Worm (Caenorhabditis elegans) whole organism, young adult: ENCODE measurements around the gene egrh-1.

Experiments
- B0261.1 ChIP-seq: sonication (generic microtip); optimal IDR thresholded peaks from 2 replicates; lab custom pipeline; 2016; ENCODE audit warnings: mild to moderate bottlenecking, missing genetic modification characterization, moderate library complexity, missing compliant biosample characterization
- F33H1.4 ChIP-seq: fragments of 200-800 bp; sonication (Bioruptor generic); IDR thresholded peaks from 2 replicates; pipeline ENCODE4 v1.3.6; 2022; ENCODE audit warnings: missing genetic modification reagents, missing genetic modification characterization, missing compliant biosample characterization
- F37B4.10 ChIP-seq: fragments of 200-800 bp; sonication (Bioruptor generic); IDR thresholded peaks from 2 replicates; pipeline ENCODE4 v1.3.6; 2022; ENCODE audit warnings: missing genetic modification characterization, missing compliant biosample characterization
- K12H6.12 ChIP-seq: fragments of 200-800 bp; sonication (Bioruptor generic); optimal IDR thresholded peaks from 2 replicates; lab custom pipeline; 2018; ENCODE audit warnings: mild to moderate bottlenecking, missing genetic modification characterization, missing compliant biosample characterization
- T07F8.4 ChIP-seq: sonication (generic microtip); optimal IDR thresholded peaks from 2 replicates; lab custom pipeline; 2016; ENCODE audit warnings: mild to moderate bottlenecking, missing genetic modification characterization, moderate library complexity, missing compliant biosample characterization
- Y56A3A.18 ChIP-seq: fragments of 200-800 bp; sonication (Bioruptor generic); IDR thresholded peaks from 2 replicates; pipeline ENCODE4 v1.3.6; 2022; ENCODE audit warnings: missing genetic modification reagents, missing genetic modification characterization, missing compliant biosample characterization
- akir-1 ChIP-seq: fragments of 200-800 bp; sonication (Bioruptor generic); optimal IDR thresholded peaks from 2 replicates; lab custom pipeline; 2018; ENCODE audit warnings: mild to moderate bottlenecking, missing genetic modification characterization, moderate library complexity, missing compliant biosample characterization
- aptf-2 ChIP-seq: fragments of 200-800 bp; sonication (Bioruptor generic); conservative IDR thresholded peaks from 2 replicates; pipeline ENCODE4 v1.3.6; 2022; ENCODE audit warnings: missing genetic modification reagents, missing genetic modification characterization, missing compliant biosample characterization
- aptf-3 ChIP-seq: fragments of 200-800 bp; sonication (Bioruptor generic); IDR thresholded peaks from 2 replicates; pipeline ENCODE4 v1.3.6; 2022; ENCODE audit warnings: missing genetic modification characterization, missing compliant biosample characterization
- attf-5 ChIP-seq: fragments of 200-800 bp; sonication (Bioruptor generic); optimal IDR thresholded peaks from 2 replicates; lab custom pipeline; 2018; ENCODE audit warnings: mild to moderate bottlenecking, missing genetic modification characterization, missing compliant biosample characterization
- bed-2 ChIP-seq: fragments of 200-800 bp; sonication (Bioruptor generic); IDR thresholded peaks from 2 replicates; pipeline ENCODE4 v1.3.6; 2022; ENCODE audit warnings: missing genetic modification reagents, missing genetic modification characterization, missing compliant biosample characterization
- ccch-3 ChIP-seq: fragments of 200-800 bp; sonication (Bioruptor generic); optimal IDR thresholded peaks from 2 replicates; lab custom pipeline; 2018; ENCODE audit warnings: mild to moderate bottlenecking, missing genetic modification characterization, missing compliant biosample characterization
- ceh-100 ChIP-seq: fragments of 200-800 bp; sonication (Bioruptor generic); IDR thresholded peaks from 2 replicates; pipeline ENCODE4 v1.3.6; 2022; ENCODE audit warnings: missing genetic modification reagents, missing genetic modification characterization, missing compliant biosample characterization
- ceh-40 ChIP-seq: fragments of 200-800 bp; sonication (Bioruptor generic); IDR thresholded peaks from 2 replicates; pipeline ENCODE4 v1.3.6; 2022; ENCODE audit warnings: missing genetic modification characterization, missing compliant biosample characterization
- ceh-58 ChIP-seq: fragments of 200-800 bp; sonication (Bioruptor generic); IDR thresholded peaks from 2 replicates; pipeline ENCODE4 v1.3.6; 2022; ENCODE audit warnings: missing genetic modification characterization, missing compliant biosample characterization
- ceh-79 ChIP-seq: sonication (generic microtip); optimal IDR thresholded peaks from 2 replicates; lab custom pipeline; 2017; ENCODE audit warnings: mild to moderate bottlenecking, missing genetic modification characterization, missing compliant biosample characterization
- die-1 ChIP-seq: sonication (generic microtip); optimal IDR thresholded peaks from 2 replicates; lab custom pipeline; 2016; ENCODE audit warnings: missing genotype, mild to moderate bottlenecking, missing genetic modification characterization, missing compliant biosample characterization
- egl-18 ChIP-seq: fragments of 200-800 bp; sonication (Bioruptor generic); IDR thresholded peaks from 2 replicates; pipeline ENCODE4 v1.3.6; 2022; ENCODE audit warnings: missing genetic modification reagents, missing genetic modification characterization, missing compliant biosample characterization
- ekl-4 ChIP-seq: fragments of 200-800 bp; sonication (Bioruptor generic); IDR thresholded peaks from 2 replicates; pipeline ENCODE4 v1.3.6; 2022; ENCODE audit warnings: missing genetic modification reagents, missing genetic modification characterization, missing compliant biosample characterization
- gei-17 ChIP-seq: fragments of 200-800 bp; sonication (Bioruptor generic); optimal IDR thresholded peaks from 2 replicates; lab custom pipeline; 2018; ENCODE audit warnings: mild to moderate bottlenecking, missing genetic modification characterization, missing compliant biosample characterization
- hsf-1 ChIP-seq: fragments of 200-800 bp; sonication (Bioruptor generic); IDR thresholded peaks from 2 replicates; pipeline ENCODE4 v1.3.6; 2022; ENCODE audit warnings: missing genetic modification reagents, missing genetic modification characterization, missing compliant biosample characterization
- let-526 ChIP-seq: fragments of 200-800 bp; sonication (Bioruptor generic); IDR thresholded peaks from 2 replicates; pipeline ENCODE4 v1.3.6; 2022; ENCODE audit warnings: missing genetic modification reagents, missing genetic modification characterization, missing compliant biosample characterization
- lin-40 ChIP-seq: sonication (generic microtip); optimal IDR thresholded peaks from 2 replicates; lab custom pipeline; 2016; ENCODE audit warnings: missing genetic modification characterization, mild to moderate bottlenecking, missing compliant biosample characterization, missing genotype, missing genetic modification reagents
- lir-1 ChIP-seq: fragments of 200-800 bp; sonication (Bioruptor generic); conservative IDR thresholded peaks from 2 replicates; pipeline ENCODE4 v1.3.6; 2022; ENCODE audit warnings: missing genetic modification reagents, missing genetic modification characterization, missing compliant biosample characterization
- madf-3 ChIP-seq: fragments of 200-800 bp; sonication (Bioruptor generic); IDR thresholded peaks from 2 replicates; pipeline ENCODE4 v1.3.6; 2022; ENCODE audit warnings: missing genetic modification reagents, missing genetic modification characterization, missing compliant biosample characterization
- mxl-1 ChIP-seq: sonication (generic microtip); optimal IDR thresholded peaks from 2 replicates; lab custom pipeline; 2016; ENCODE audit warnings: missing genetic modification characterization, missing compliant biosample characterization
- nfya-2 ChIP-seq: fragments of 200-800 bp; sonication (Bioruptor generic); IDR thresholded peaks from 2 replicates; pipeline ENCODE4 v1.3.6; 2022; ENCODE audit warnings: missing genetic modification reagents, missing genetic modification characterization, missing compliant biosample characterization
- nhr-80 ChIP-seq: sonication (generic microtip); optimal IDR thresholded peaks from 2 replicates; lab custom pipeline; 2016; ENCODE audit warnings: missing genetic modification characterization, missing compliant biosample characterization
- rcor-1 ChIP-seq: fragments of 200-800 bp; sonication (Bioruptor generic); IDR thresholded peaks from 2 replicates; pipeline ENCODE4 v1.3.6; 2022; ENCODE audit warnings: missing genetic modification reagents, missing genetic modification characterization, missing compliant biosample characterization
- tbp1 ChIP-seq: fragments of 200-800 bp; sonication (Bioruptor generic); optimal IDR thresholded peaks from 2 replicates; lab custom pipeline; 2018; ENCODE audit warnings: mild to moderate bottlenecking, missing genetic modification characterization, missing compliant biosample characterization
- tlf-1 ChIP-seq: fragments of 200-800 bp; sonication (Bioruptor generic); optimal IDR thresholded peaks from 2 replicates; lab custom pipeline; 2018; ENCODE audit warnings: mild to moderate bottlenecking, missing genetic modification characterization, missing compliant biosample characterization
- unc-130 ChIP-seq: sonication (generic microtip); optimal IDR thresholded peaks from 2 replicates; lab custom pipeline; 2016; ENCODE audit warnings: missing genetic modification reagents, missing genetic modification characterization, missing compliant biosample characterization
- ztf-25 ChIP-seq: fragments of 200-800 bp; sonication (Bioruptor generic); IDR thresholded peaks from 2 replicates; pipeline ENCODE4 v1.3.6; 2022; ENCODE audit warnings: missing genetic modification reagents, missing genetic modification characterization, missing compliant biosample characterization
- ztf-6 ChIP-seq: fragments of 200-800 bp; sonication (Bioruptor generic); IDR thresholded peaks from 2 replicates; pipeline ENCODE4 v1.3.6; 2022; ENCODE audit warnings: missing genetic modification reagents, missing genetic modification characterization, missing compliant biosample characterization

The egrh-1 gene

DNA sequence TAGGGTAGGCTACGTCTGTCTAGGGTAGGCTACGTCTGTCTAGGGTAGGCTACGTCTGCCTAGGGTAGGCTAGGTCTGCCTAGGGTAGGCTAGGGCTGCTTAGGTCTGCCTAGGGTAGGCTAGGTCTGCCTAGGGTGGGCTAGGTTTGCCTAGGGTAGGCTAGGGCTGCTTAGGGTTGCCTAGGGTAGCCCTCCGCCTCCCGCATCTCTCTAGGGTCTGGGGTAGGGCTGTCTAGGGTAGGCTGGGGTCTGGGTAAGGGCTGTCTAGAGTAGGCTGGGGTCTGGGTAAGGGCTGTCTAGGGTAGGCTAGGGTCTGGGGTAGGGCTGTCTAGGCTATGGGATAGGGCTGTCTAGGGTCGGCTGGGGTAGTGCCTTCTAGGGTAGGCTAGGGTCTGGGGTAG lies 32.0 kb downstream of the egrh-1 start (continued):
- peak; percentile 43; the same call in 1 of the 2 replicates for TF ChIP-seq Y56A3A.18
- TF ChIP-seq ceh-79 (tag; lab: Kevin White, UChicago) = no peak
- TF ChIP-seq tlf-1 (GFP tag; lab: Kevin White, UChicago) = no peak
- TF ChIP-seq attf-5 (GFP tag; lab: Kevin White, UChicago) = no peak
- 0 out of 2 replicates have a peak, but pooled peaks have one; percentile 7 for TF ChIP-seq hsf-1
- no peak for TF ChIP-seq mxl-1 (tag; lab: Kevin White, UChicago)
- TF ChIP-seq die-1 = no peak

DNA sequence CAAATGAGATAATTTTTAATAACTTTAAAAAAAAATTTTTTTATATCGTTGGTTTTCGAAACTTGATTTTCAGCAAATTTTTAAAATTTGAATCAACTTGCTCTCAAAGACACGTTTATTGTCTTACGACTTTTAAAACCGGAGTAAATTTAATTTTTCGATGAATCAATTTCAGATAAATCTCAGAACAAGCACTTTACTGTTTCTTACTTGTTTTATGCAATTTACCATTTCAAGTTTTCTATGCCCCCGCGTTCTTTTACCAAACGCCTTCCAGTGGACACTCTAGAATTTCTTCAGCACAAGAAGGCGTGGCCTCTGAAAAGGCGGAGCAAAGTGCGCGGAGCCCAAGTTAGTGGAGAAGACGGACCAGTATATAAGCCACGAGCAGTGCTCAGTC lies 35.4 kb downstream of the egrh-1 start, which contains the start of gene flp-8:
TSS of gene flp-8 (plus strand) at position 301 of the 400 bp plus-strand sequence.
- TF ChIP-seq madf-3 (GFP tag; lab: Robert Waterston, UW) (no peak), nhr-80 (no peak), nfya-2 (GFP tag; lab: Robert Waterston, UW) (no peak), ceh-40 (no peak), K12H6.12 (tag; lab: Kevin White, UChicago) (no peak), lir-1 (GFP tag; lab: Robert Waterston, UW) (no peak), akir-1 (GFP tag; lab: Kevin White, UChicago) (no peak), ccch-3 (no peak), ceh-100 (GFP tag; lab: Robert Waterston, UW) (no peak), egl-18 (GFP tag; lab: Robert Waterston, UW) (no peak), aptf-3 (GFP tag; lab: Robert Waterston, UW) (no peak), ceh-58 (GFP tag; lab: Robert Waterston, UW) (no peak), B0261.1 (tag; lab: Kevin White, UChicago) (no peak), lin-40 (no peak), F33H1.4 (GFP tag; lab: Robert Waterston, UW) (no peak), ztf-25 (no peak), bed-2 (no peak), rcor-1 (no peak)

DNA sequence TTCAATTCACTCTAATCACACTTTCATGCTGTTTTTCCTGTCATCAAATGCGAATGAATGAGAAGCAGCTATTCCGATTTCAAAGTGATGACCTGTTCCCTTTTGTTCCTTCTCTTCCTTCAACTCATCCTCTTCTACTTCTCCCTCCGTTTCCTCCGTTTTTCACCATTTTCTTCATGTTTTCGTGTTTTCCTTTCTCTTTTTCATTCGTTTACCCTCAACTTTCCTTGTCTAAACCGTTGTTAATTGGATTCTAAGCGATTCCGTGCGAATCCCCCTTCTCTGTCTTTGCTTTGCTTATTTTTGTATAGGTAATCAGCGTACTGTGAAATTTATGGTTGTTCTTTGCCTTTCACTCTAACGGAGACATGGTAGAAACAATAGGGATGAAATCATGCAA lies 40.1 kb downstream of the egrh-1 start:
- TF ChIP-seq let-526 (GFP tag; lab: Robert Waterston, UW) (no peak), T07F8.4 (tag; lab: Kevin White, UChicago) (no peak), aptf-2 (GFP tag; lab: Robert Waterston, UW) (no peak)

DNA sequence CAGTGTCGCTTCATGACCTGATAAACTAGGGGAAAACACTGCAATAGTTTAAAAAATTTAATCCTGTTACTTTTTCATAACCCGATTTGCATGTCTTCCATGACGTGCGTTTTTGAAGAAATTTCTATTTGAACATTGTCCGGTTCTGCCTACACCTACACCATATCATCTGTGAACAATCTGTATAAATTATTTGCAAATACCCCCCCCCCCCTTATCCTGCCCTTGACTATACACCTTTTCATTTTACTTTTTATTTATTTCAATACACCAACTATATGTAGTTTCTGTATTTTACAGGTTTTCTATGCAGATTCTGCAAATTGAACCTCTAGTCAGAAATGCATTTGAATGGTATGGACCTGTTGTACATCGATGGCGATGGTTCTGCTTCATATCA lies 42.5 kb downstream of the egrh-1 start, which contains the start of gene daf-6:
TSS of gene daf-6 (plus strand) at position 301 of the 400 bp plus-strand sequence.
- TF ChIP-seq gei-17 (GFP tag; lab: Kevin White, UChicago) (no peak), nfya-2 (GFP tag; lab: Robert Waterston, UW) (no peak), tlf-1 (GFP tag; lab: Kevin White, UChicago) (no peak), tbp1 (GFP tag; lab: Kevin White, UChicago) (no peak), die-1 (no peak), unc-130 (GFP tag; lab: Kevin White, UChicago) (no peak), ekl-4 (GFP tag; lab: Robert Waterston, UW) (no peak)

DNA sequence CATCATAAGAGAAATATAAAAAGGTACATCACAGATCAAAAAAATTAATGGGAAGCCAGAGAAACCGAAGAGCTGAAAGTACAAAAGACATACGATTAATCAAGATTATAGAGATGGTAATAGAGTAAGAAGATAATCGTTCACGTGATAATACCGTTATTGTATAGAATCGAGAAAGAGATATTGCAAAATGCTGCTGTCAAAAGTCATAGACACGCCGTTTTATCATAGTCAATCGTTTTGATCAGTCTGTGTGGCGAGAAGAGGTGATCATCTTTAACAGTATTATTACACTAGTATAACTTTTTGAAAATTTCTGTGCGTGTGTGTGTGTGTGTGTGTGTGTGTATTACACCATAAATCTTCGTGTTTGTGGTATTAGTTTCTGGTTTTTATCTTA lies 48.6 kb downstream of the egrh-1 start:
- TF ChIP-seq ztf-6 (no peak), F37B4.10 (GFP tag; lab: Robert Waterston, UW) (no peak)
